Fruit fly (Drosophila melanogaster): ENCODE data around the gene Patr-1.

Patr-1 gene

dm6 chr3R:17077968-17078417 lies 34.6 kb downstream of the Patr-1 start:
- TF ChIP-seq N (GFP tag; optimal IDR thresholded peaks at IDR 0.05) (no peak), br (GFP tag; optimal IDR thresholded peaks at IDR 0.05) (no peak), dsf (GFP tag; optimal IDR thresholded peaks at IDR 0.05; ENCODE audit: borderline replicate concordance) (no peak), lola (GFP tag; optimal IDR thresholded peaks at IDR 0.05) (no peak), CG32264 (GFP tag; optimal IDR thresholded peaks at IDR 0.05) (no peak), pan (optimal IDR thresholded peaks at IDR 0.05) (no peak), Vsx2 (GFP tag; optimal IDR thresholded peaks at IDR 0.05; ENCODE audit: partially characterized antibody) (no peak), Hr83 (GFP tag; optimal IDR thresholded peaks at IDR 0.05; ENCODE audit: poor library complexity, severe bottlenecking) (peak; percentile 48), CG9705 (GFP tag; optimal IDR thresholded peaks at IDR 0.05) (no peak), Dfd (GFP tag; optimal IDR thresholded peaks at IDR 0.05) (no peak), Rel (GFP tag; optimal IDR thresholded peaks at IDR 0.05) (no peak), Rel (tag; optimal IDR thresholded peaks at IDR 0.05) (peak; percentile 82), Hr78 (GFP tag; optimal IDR thresholded peaks at IDR 0.05) (no peak), rgr (GFP tag; optimal IDR thresholded peaks at IDR 0.05) (no peak), jim (GFP tag; optimal IDR thresholded peaks at IDR 0.05) (no peak), CrebA (GFP tag; optimal IDR thresholded peaks at IDR 0.05; ENCODE audit: borderline replicate concordance) (no peak), Abd-B (GFP tag; optimal IDR thresholded peaks at IDR 0.05) (no peak), h (GFP tag; optimal IDR thresholded peaks at IDR 0.05) (peak; percentile 44), usp (GFP tag; optimal IDR thresholded peaks at IDR 0.05) (no peak), fru (GFP tag; optimal IDR thresholded peaks at IDR 0.05) (no peak), sage (GFP tag; optimal IDR thresholded peaks at IDR 0.05) (no peak), woc (GFP tag; optimal IDR thresholded peaks at IDR 0.05) (no peak), Jra (GFP tag; optimal IDR thresholded peaks at IDR 0.05) (no peak), Dif (GFP tag; optimal IDR thresholded peaks at IDR 0.05; ENCODE audit: partially characterized antibody) (no peak), Sp1 (GFP tag; optimal IDR thresholded peaks at IDR 0.05) (peak; percentile 14), OdsH (GFP tag; optimal IDR thresholded peaks at IDR 0.05) (no peak), HLH106 (tag; optimal IDR thresholded peaks at IDR 0.05) (no peak), tai (GFP tag; optimal IDR thresholded peaks at IDR 0.05) (no peak), ey (GFP tag; optimal IDR thresholded peaks at IDR 0.05) (no peak), foxo (GFP tag; optimal IDR thresholded peaks at IDR 0.05) (no peak), Myc (optimal IDR thresholded peaks at IDR 0.05) (no peak), Hnf4 (GFP tag; optimal IDR thresholded peaks at IDR 0.05) (peak; percentile 2), dl (GFP tag; optimal IDR thresholded peaks at IDR 0.05; ENCODE audit: insufficient read depth in 1 of 2, partially characterized antibody in 2 of 2) (no peak), GATAd (GFP tag; optimal IDR thresholded peaks at IDR 0.05) (no peak), sv (GFP tag; optimal IDR thresholded peaks at IDR 0.05) (no peak), Mio (GFP tag; optimal IDR thresholded peaks at IDR 0.05) (no peak), brk (GFP tag; optimal IDR thresholded peaks at IDR 0.05) (no peak), psq (GFP tag; optimal IDR thresholded peaks at IDR 0.05) (no peak), dmrt93B (GFP tag; optimal IDR thresholded peaks at IDR 0.05) (no peak)

dm6 chr3R:17078961-17079858 lies 35.8 kb downstream of the Patr-1 start:
- peak; percentile 39 for TF ChIP-seq Rel (GFP tag; optimal IDR thresholded peaks at IDR 0.05)
- TF ChIP-seq Rel (tag; optimal IDR thresholded peaks at IDR 0.05) = peak; percentile 97
- peak; percentile 56 for TF ChIP-seq Hr83 (GFP tag; optimal IDR thresholded peaks at IDR 0.05; ENCODE audit: poor library complexity, severe bottlenecking)
- TF ChIP-seq sv (GFP tag; optimal IDR thresholded peaks at IDR 0.05) = no peak
- TF ChIP-seq CrebA (GFP tag; optimal IDR thresholded peaks at IDR 0.05; ENCODE audit: borderline replicate concordance) = no peak
- TF ChIP-seq Dif (GFP tag; optimal IDR thresholded peaks at IDR 0.05; ENCODE audit: partially characterized antibody) = no peak
- TF ChIP-seq br (GFP tag; optimal IDR thresholded peaks at IDR 0.05) = no peak
- TF ChIP-seq N (GFP tag; optimal IDR thresholded peaks at IDR 0.05) = no peak
- no peak for TF ChIP-seq lola (GFP tag; optimal IDR thresholded peaks at IDR 0.05)
- TF ChIP-seq foxo (GFP tag; optimal IDR thresholded peaks at IDR 0.05) = peak in 1 of 2 experiments; percentile 0

Measured in whole organism, wandering third instar larva.